Fruit fly (Drosophila melanogaster): ENCODE results near the gene CG17030.

- TF ChIP-seq CTCF (optimal IDR thresholded peaks at IDR 0.05): no peak
- TF ChIP-seq CG8478 (optimal IDR thresholded peaks at IDR 0.05): no peak
These were observed 16.2 kb upstream of the CG17030 start, which contains the start of gene t-Grip128 for dm6 chr3L:4996777-4997176.

Data from S2 (cell line).